Fruit fly (Drosophila melanogaster) whole organism, pupa: Measurements from ENCODE around the gene Ranbp21.

Source experiments
- CG10348 ChIP-seq: fragments of 200-800 bp; sonication (Bioruptor generic); IDR thresholded peaks from 2 replicates; pipeline ENCODE4 v1.3.6; 2022; ENCODE audit warnings: missing biosample characterization, missing genetic modification characterization
- CG12605 ChIP-seq: fragments of 200-800 bp; sonication (Bioruptor generic); IDR thresholded peaks from 2 replicates; pipeline ENCODE4 v1.3.6; 2022; ENCODE audit warnings: missing biosample characterization, missing genetic modification characterization
- CG13204 ChIP-seq: fragments of 200-800 bp; sonication (Bioruptor generic); optimal IDR thresholded peaks from 2 replicates; lab custom pipeline; 2018; ENCODE audit warnings: missing biosample characterization, mild to moderate bottlenecking, missing genetic modification characterization, moderate library complexity
- CG14655 ChIP-seq: fragments of 200-800 bp; sonication (Bioruptor generic); optimal IDR thresholded peaks from 3 replicates; lab custom pipeline; 2017; ENCODE audit warnings: mild to moderate bottlenecking, missing biosample characterization, missing genetic modification reagents, missing genetic modification characterization
- CG15710 ChIP-seq: fragments of 200-800 bp; sonication (Bioruptor generic); optimal IDR thresholded peaks from 2 replicates; lab custom pipeline; 2018; ENCODE audit warnings: missing biosample characterization, mild to moderate bottlenecking, missing genetic modification characterization, moderate library complexity
- CG17806 ChIP-seq: fragments of 200-800 bp; sonication (Bioruptor generic); optimal IDR thresholded peaks from 2 replicates; lab custom pipeline; 2018; ENCODE audit warnings: missing biosample characterization, mild to moderate bottlenecking, missing genetic modification characterization, moderate library complexity
- CG32121 ChIP-seq: fragments of 200-800 bp; sonication (Bioruptor generic); IDR thresholded peaks from 2 replicates; pipeline ENCODE4 v1.3.6; 2022; ENCODE audit warnings: missing biosample characterization, missing genetic modification characterization
- CG34367 ChIP-seq: fragments of 200-800 bp; sonication (Bioruptor generic); optimal IDR thresholded peaks from 2 replicates; lab custom pipeline; 2018; ENCODE audit warnings: missing biosample characterization, mild to moderate bottlenecking, missing genetic modification characterization
- CG4496 ChIP-seq: fragments of 200-800 bp; sonication (Bioruptor generic); IDR thresholded peaks from 3 replicates; pipeline ENCODE4 v1.3.6; 2022; ENCODE audit warnings: missing biosample characterization, missing genetic modification characterization
- CG8159 ChIP-seq: fragments of 200-800 bp; sonication (Bioruptor generic); optimal IDR thresholded peaks from 3 replicates; lab custom pipeline; 2018; ENCODE audit warnings: missing biosample characterization, mild to moderate bottlenecking, missing genetic modification characterization, moderate library complexity
- CG8301 ChIP-seq: fragments of 200-800 bp; sonication (Bioruptor generic); optimal IDR thresholded peaks from 2 replicates; lab custom pipeline; 2018; ENCODE audit warnings: missing biosample characterization, mild to moderate bottlenecking, missing genetic modification characterization
- CG9948 ChIP-seq: fragments of 200-800 bp; sonication (Bioruptor generic); optimal IDR thresholded peaks from 2 replicates; lab custom pipeline; 2018; ENCODE audit warnings: missing biosample characterization, mild to moderate bottlenecking, missing genetic modification characterization, moderate library complexity
- D1 ChIP-seq: fragments of 200-800 bp; sonication (Bioruptor generic); optimal IDR thresholded peaks from 2 replicates; lab custom pipeline; 2018; ENCODE audit warnings: missing biosample characterization, mild to moderate bottlenecking, missing genetic modification characterization, moderate library complexity
- EcR ChIP-seq: fragments of 200-800 bp; sonication (Bioruptor generic); optimal IDR thresholded peaks from 3 replicates; lab custom pipeline; 2019; ENCODE audit warnings: missing biosample characterization, missing genetic modification characterization, mild to moderate bottlenecking, moderate library complexity, missing genetic modification reagents
- Ets98B ChIP-seq: fragments of 200-800 bp; sonication (Bioruptor generic); IDR thresholded peaks from 2 replicates; pipeline ENCODE4 v1.3.6; 2022; ENCODE audit warnings: missing biosample characterization, missing genetic modification characterization
- Pif1A ChIP-seq: fragments of 200-800 bp; sonication (Bioruptor generic); optimal IDR thresholded peaks from 3 replicates; lab custom pipeline; 2016; ENCODE audit warnings: missing biosample characterization, missing genetic modification characterization
- Pif1B ChIP-seq: fragments of 200-800 bp; sonication (Bioruptor generic); optimal IDR thresholded peaks from 3 replicates; lab custom pipeline; 2016; ENCODE audit warnings: missing biosample characterization, missing genetic modification characterization
- Snoo ChIP-seq: fragments of 200-800 bp; sonication (Bioruptor generic); optimal IDR thresholded peaks from 3 replicates; lab custom pipeline; 2017; ENCODE audit warnings: missing biosample characterization, mild to moderate bottlenecking, missing genetic modification characterization, inconsistent platforms
- fd96Ca ChIP-seq: fragments of 200-800 bp; sonication (Bioruptor generic); IDR thresholded peaks from 3 replicates; pipeline ENCODE4 v1.3.6; 2022; ENCODE audit warnings: missing biosample characterization, missing genetic modification characterization
- gl ChIP-seq: fragments of 200-800 bp; sonication (Bioruptor generic); optimal IDR thresholded peaks from 2 replicates; lab custom pipeline; 2018; ENCODE audit warnings: missing biosample characterization, mild to moderate bottlenecking, missing genetic modification characterization
- rn ChIP-seq: fragments of 200-800 bp; sonication (Bioruptor generic); IDR thresholded peaks from 2 replicates; pipeline ENCODE4 v1.3.6; 2022; ENCODE audit warnings: missing biosample characterization, missing genetic modification characterization

Gene Ranbp21

dm6 chrX:19613473-19613872 lies 38.6 kb downstream of the Ranbp21 start:
- no peak for TF ChIP-seq CG17806
- peak; percentile 60 for TF ChIP-seq Snoo (tag; lab: Kevin White, UChicago)
- TF ChIP-seq gl (tag; lab: Kevin White, UChicago) = peak; percentile 34
- peak; percentile 10; the same call in 1 of the 2 replicates for TF ChIP-seq Ets98B (GFP tag; lab: Robert Waterston, UW)
- TF ChIP-seq CG13204 = no peak
- TF ChIP-seq D1 = no peak
- no peak for TF ChIP-seq CG14655 (GFP tag; lab: Kevin White, UChicago)
- TF ChIP-seq CG12605 (GFP tag; lab: Robert Waterston, UW) = peak; percentile 57
- TF ChIP-seq CG8159 (tag; lab: Kevin White, UChicago) = no peak
- no peak for TF ChIP-seq Pif1A (GFP tag; lab: Kevin White, UChicago)
- peak; percentile 45 for TF ChIP-seq CG34367 (tag; lab: Kevin White, UChicago)
- TF ChIP-seq EcR = no peak
- TF ChIP-seq rn (GFP tag; lab: Robert Waterston, UW) = no peak
- TF ChIP-seq fd96Ca (GFP tag; lab: Robert Waterston, UW) = no peak
- peak; percentile 83 for TF ChIP-seq CG4496
- TF ChIP-seq CG8301 = no peak

- no peak for TF ChIP-seq Pif1B (GFP tag; lab: Kevin White, UChicago)
- no peak for TF ChIP-seq CG8159 (tag; lab: Kevin White, UChicago)
- TF ChIP-seq CG34367 (tag; lab: Kevin White, UChicago) = no peak
- no peak for TF ChIP-seq CG10348
- TF ChIP-seq Snoo (tag; lab: Kevin White, UChicago) = no peak
- TF ChIP-seq gl (tag; lab: Kevin White, UChicago) = no peak
- TF ChIP-seq CG8301 = no peak
- no peak for TF ChIP-seq CG14655 (GFP tag; lab: Kevin White, UChicago)
- TF ChIP-seq CG15710 (tag; lab: Kevin White, UChicago) = no peak
- no peak for TF ChIP-seq fd96Ca (GFP tag; lab: Robert Waterston, UW)
Measured at dm6 chrX:19611226-19611625, 40.8 kb downstream of the Ranbp21 start, which contains the start of the genes Shawn and Tyler. TSS of gene Shawn (plus strand) at chrX:19611526. TSS of gene Tyler (plus strand) at chrX:19611526.

- TF ChIP-seq EcR (peak; percentile 51), Pif1A (GFP tag; lab: Kevin White, UChicago) (no peak)
Measured at dm6 chrX:19608042-19608609, 43.9 kb downstream of the Ranbp21 start.

- TF ChIP-seq EcR (no peak), Pif1A (GFP tag; lab: Kevin White, UChicago) (no peak), CG8301 (no peak), CG13204 (no peak), Snoo (tag; lab: Kevin White, UChicago) (no peak), CG12605 (GFP tag; lab: Robert Waterston, UW) (no peak), CG4496 (no peak), CG9948 (tag; lab: Kevin White, UChicago) (no peak), CG10348 (no peak), rn (GFP tag; lab: Robert Waterston, UW) (no peak), CG15710 (tag; lab: Kevin White, UChicago) (no peak), D1 (no peak), gl (tag; lab: Kevin White, UChicago) (no peak)
Measured at dm6 chrX:19606971-19607370, 45.1 kb downstream of the Ranbp21 start.

- TF ChIP-seq CG8301 = no peak
- TF ChIP-seq gl (tag; lab: Kevin White, UChicago) = no peak
- no peak for TF ChIP-seq D1
- TF ChIP-seq EcR = no peak
- TF ChIP-seq CG34367 (tag; lab: Kevin White, UChicago) = no peak
- no peak for TF ChIP-seq CG14655 (GFP tag; lab: Kevin White, UChicago)
- no peak for TF ChIP-seq CG9948 (tag; lab: Kevin White, UChicago)
- no peak for TF ChIP-seq Snoo (tag; lab: Kevin White, UChicago)
- TF ChIP-seq Pif1B (GFP tag; lab: Kevin White, UChicago) = no peak
- no peak for TF ChIP-seq CG15710 (tag; lab: Kevin White, UChicago)
- TF ChIP-seq, all 21 proteins: peak for 0
Measured at dm6 chrX:19606558-19606957, 45.5 kb downstream of the Ranbp21 start.

- TF ChIP-seq Ets98B (GFP tag; lab: Robert Waterston, UW) (no peak), EcR (no peak), CG10348 (no peak), CG17806 (no peak), CG15710 (tag; lab: Kevin White, UChicago) (no peak), CG13204 (peak; percentile 29), gl (tag; lab: Kevin White, UChicago) (no peak), CG9948 (tag; lab: Kevin White, UChicago) (no peak), CG12605 (GFP tag; lab: Robert Waterston, UW) (no peak)
Measured at dm6 chrX:19605915-19606314, 46.2 kb downstream of the Ranbp21 start.

dm6 chrX:19604997-19605396 lies 47.1 kb downstream of the Ranbp21 start, which contains the start of gene CG14207:
TSS of gene CG14207 (plus strand) at chrX:19605199.
- TF ChIP-seq CG14655 (GFP tag; lab: Kevin White, UChicago) (no peak), EcR (peak; percentile 60), Ets98B (GFP tag; lab: Robert Waterston, UW) (peak; percentile 30; the same call in 1 of the 2 replicates), CG4496 (peak; percentile 45; the same call in 1 of the 3 replicates), CG32121 (peak; percentile 39; the same call in 1 of the 2 replicates), CG15710 (tag; lab: Kevin White, UChicago) (no peak), CG13204 (no peak)
- TF ChIP-seq, all 21 proteins: peak for 4
